Worm (Caenorhabditis elegans) whole organism, L2 larva: ENCODE results near the gene sru-13.

Source experiments
- C34F6.9 ChIP-seq: fragments of 150-350 bp; optimal IDR thresholded peaks from 2 replicates; lab custom pipeline; 2014; ENCODE audit warnings: missing biosample characterization, missing genetic modification characterization
- F13H6.1 ChIP-seq: sonication (generic microtip); optimal IDR thresholded peaks from 2 replicates; lab custom pipeline; 2016; ENCODE audit warnings: missing genetic modification characterization, missing compliant biosample characterization
- R02D3.7 ChIP-seq: fragments of 150-350 bp; optimal IDR thresholded peaks from 2 replicates; lab custom pipeline; 2014; ENCODE audit warnings: missing biosample characterization, missing genetic modification characterization
- Y55F3AM.14 ChIP-seq: fragments of 200-800 bp; sonication (Bioruptor generic); optimal IDR thresholded peaks from 2 replicates; lab custom pipeline; 2018; ENCODE audit warnings: mild to moderate bottlenecking, missing genetic modification characterization, missing compliant biosample characterization
- ZK546.5 ChIP-seq: sonication (generic microtip); optimal IDR thresholded peaks from 2 replicates; lab custom pipeline; 2017; ENCODE audit warnings: missing biosample characterization, missing genetic modification characterization
- alr-1 ChIP-seq: fragments of 150-350 bp; optimal IDR thresholded peaks from 2 replicates; lab custom pipeline; 2014; ENCODE audit warnings: missing biosample characterization, missing genetic modification characterization
- aly-2 ChIP-seq: fragments of 150-350 bp; optimal IDR thresholded peaks from 2 replicates; lab custom pipeline; 2014; ENCODE audit warnings: missing biosample characterization, missing genetic modification characterization
- ama-1 ChIP-seq: fragments of 150-350 bp; optimal IDR thresholded peaks from 2 replicates; lab custom pipeline; 2018; ENCODE audit warnings: inconsistent platforms
- blmp-1 ChIP-seq: sonication (generic microtip); optimal IDR thresholded peaks from 2 replicates; lab custom pipeline; 2017; ENCODE audit warnings: missing genetic modification characterization, mild to moderate bottlenecking, missing compliant biosample characterization, antibody characterized with exemption, moderate library complexity; ENCODE audit not compliant: insufficient read depth
- ceh-16 ChIP-seq: fragments of 150-350 bp; optimal IDR thresholded peaks from 2 replicates; lab custom pipeline; 2014; ENCODE audit warnings: missing biosample characterization, missing genetic modification characterization
- ceh-82 ChIP-seq: fragments of 150-350 bp; optimal IDR thresholded peaks from 2 replicates; lab custom pipeline; 2014; ENCODE audit warnings: missing biosample characterization, missing genetic modification characterization
- crh-2 ChIP-seq: sonication (generic microtip); optimal IDR thresholded peaks from 2 replicates; lab custom pipeline; 2017; ENCODE audit warnings: missing biosample characterization, missing genetic modification characterization
- dmd-4 ChIP-seq: sonication (generic microtip); optimal IDR thresholded peaks from 2 replicates; lab custom pipeline; 2017; ENCODE audit warnings: missing biosample characterization, missing genetic modification characterization
- egl-27 ChIP-seq: sonication (generic microtip); optimal IDR thresholded peaks from 3 replicates; lab custom pipeline; 2017; ENCODE audit warnings: missing biosample characterization, missing genetic modification reagents, missing genetic modification characterization
- elt-1 ChIP-seq: fragments of 150-350 bp; optimal IDR thresholded peaks from 2 replicates; lab custom pipeline; 2014; ENCODE audit warnings: missing biosample characterization, missing genetic modification characterization
- elt-3 ChIP-seq: sonication (generic microtip); optimal IDR thresholded peaks from 2 replicates; lab custom pipeline; 2017; ENCODE audit warnings: missing biosample characterization, missing genetic modification characterization
- fos-1 ChIP-seq: fragments of 150-350 bp; optimal IDR thresholded peaks from 2 replicates; lab custom pipeline; 2014; ENCODE audit warnings: missing biosample characterization, missing genetic modification characterization
- gmeb-1 ChIP-seq: fragments of 150-350 bp; optimal IDR thresholded peaks from 2 replicates; lab custom pipeline; 2014; ENCODE audit warnings: missing biosample characterization, missing genetic modification characterization
- lin-11 ChIP-seq: fragments of 150-350 bp; sonication (generic microtip); optimal IDR thresholded peaks from 2 replicates; lab custom pipeline; 2014; ENCODE audit warnings: missing biosample characterization, missing genetic modification characterization, inconsistent platforms, mixed read lengths
- lin-13 ChIP-seq: fragments of 150-350 bp; optimal IDR thresholded peaks from 2 replicates; lab custom pipeline; 2014; ENCODE audit warnings: missing biosample characterization, missing genetic modification reagents, missing genetic modification characterization
- lin-39 ChIP-seq: fragments of 150-350 bp; optimal IDR thresholded peaks from 2 replicates; lab custom pipeline; 2014; ENCODE audit warnings: missing biosample characterization, missing genetic modification reagents, missing genetic modification characterization
- lsy-2 ChIP-seq, 2 experiments: fragments of 150-350 bp in 1 of 2; sonication (generic microtip) in 1 of 2; optimal IDR thresholded peaks; 2 replicates each; lab custom pipeline; 2014 to 2017; ENCODE audit warnings: missing biosample characterization in 2 of 2, missing genetic modification characterization in 2 of 2
- mab-5 ChIP-seq: fragments of 150-350 bp; optimal IDR thresholded peaks from 2 replicates; lab custom pipeline; 2014; ENCODE audit warnings: missing biosample characterization, missing genetic modification characterization
- mbf-1 ChIP-seq: sonication (generic microtip); optimal IDR thresholded peaks from 2 replicates; lab custom pipeline; 2017; ENCODE audit warnings: missing biosample characterization, missing genetic modification characterization
- mdl-1 ChIP-seq, 2 experiments: fragments of 150-350 bp in 1 of 2; sonication (generic microtip) in 1 of 2; optimal IDR thresholded peaks; 2 replicates each; lab custom pipeline; 2017; ENCODE audit warnings: missing biosample characterization in 2 of 2, missing genetic modification characterization in 2 of 2
- nhr-10 ChIP-seq: sonication (generic microtip); optimal IDR thresholded peaks from 2 replicates; lab custom pipeline; 2017; ENCODE audit warnings: missing biosample characterization, missing genetic modification characterization
- nhr-11 ChIP-seq: fragments of 150-350 bp; optimal IDR thresholded peaks from 2 replicates; lab custom pipeline; 2014; ENCODE audit warnings: missing biosample characterization, missing genetic modification characterization
- nhr-12 ChIP-seq: fragments of 150-350 bp; optimal IDR thresholded peaks from 2 replicates; lab custom pipeline; 2014; ENCODE audit warnings: missing biosample characterization, missing genetic modification characterization
- nhr-129 ChIP-seq: fragments of 150-350 bp; optimal IDR thresholded peaks from 2 replicates; lab custom pipeline; 2014; ENCODE audit warnings: missing biosample characterization, missing genetic modification characterization
- nhr-21 ChIP-seq: fragments of 150-350 bp; optimal IDR thresholded peaks from 2 replicates; lab custom pipeline; 2014; ENCODE audit warnings: missing biosample characterization, missing genetic modification characterization
- nhr-23 ChIP-seq: fragments of 150-350 bp; optimal IDR thresholded peaks from 2 replicates; lab custom pipeline; 2014; ENCODE audit warnings: missing biosample characterization, missing genetic modification reagents, missing genetic modification characterization
- nhr-237 ChIP-seq: fragments of 150-350 bp; optimal IDR thresholded peaks from 2 replicates; lab custom pipeline; 2014; ENCODE audit warnings: missing biosample characterization, missing genetic modification characterization
- nhr-25 ChIP-seq: fragments of 150-350 bp; sonication (generic microtip); optimal IDR thresholded peaks from 3 replicates; lab custom pipeline; 2014; ENCODE audit warnings: missing biosample characterization, missing genetic modification characterization
- nhr-6 ChIP-seq: fragments of 150-350 bp; optimal IDR thresholded peaks from 2 replicates; lab custom pipeline; 2014; ENCODE audit warnings: missing biosample characterization, missing genetic modification characterization
- nhr-77 ChIP-seq: fragments of 150-350 bp; optimal IDR thresholded peaks from 2 replicates; lab custom pipeline; 2014; ENCODE audit warnings: missing biosample characterization, missing genetic modification characterization
- peb-1 ChIP-seq: fragments of 150-350 bp; optimal IDR thresholded peaks from 2 replicates; lab custom pipeline; 2014; ENCODE audit warnings: missing biosample characterization, missing genetic modification characterization
- sem-4 ChIP-seq: fragments of 150-350 bp; optimal IDR thresholded peaks from 2 replicates; lab custom pipeline; 2014; ENCODE audit warnings: missing biosample characterization, missing genetic modification reagents, missing genetic modification characterization
- skn-1 ChIP-seq: sonication (generic microtip); optimal IDR thresholded peaks from 2 replicates; lab custom pipeline; 2017; ENCODE audit warnings: missing biosample characterization, missing genetic modification characterization
- sma-3 ChIP-seq: sonication (generic microtip); optimal IDR thresholded peaks from 2 replicates; lab custom pipeline; 2016; ENCODE audit warnings: missing genetic modification reagents, missing genetic modification characterization, missing compliant biosample characterization
- sma-9 ChIP-seq, 2 experiments: fragments of 150-350 bp in 1 of 2; sonication (generic microtip) in 1 of 2; optimal IDR thresholded peaks; 2 replicates each; lab custom pipeline; 2014 to 2016; ENCODE audit warnings: missing genetic modification characterization in 2 of 2, mild to moderate bottlenecking in 1 of 2, missing biosample characterization in 1 of 2, missing compliant biosample characterization in 1 of 2, missing genetic modification reagents in 1 of 2, moderate library complexity in 1 of 2
- snpc-4 ChIP-seq: fragments of 150-350 bp; optimal IDR thresholded peaks from 2 replicates; lab custom pipeline; 2014; ENCODE audit warnings: missing biosample characterization, missing genetic modification characterization
- unc-39 ChIP-seq: fragments of 150-350 bp; optimal IDR thresholded peaks from 2 replicates; lab custom pipeline; 2014; ENCODE audit warnings: missing biosample characterization, missing genetic modification characterization
- unc-55 ChIP-seq: fragments of 150-350 bp; sonication (generic microtip); optimal IDR thresholded peaks from 3 replicates; lab custom pipeline; 2014; ENCODE audit warnings: missing biosample characterization, missing genetic modification reagents, missing genetic modification characterization
- unc-62 ChIP-seq: fragments of 150-350 bp; optimal IDR thresholded peaks from 2 replicates; lab custom pipeline; 2014; ENCODE audit warnings: missing biosample characterization, missing genetic modification reagents, missing genetic modification characterization
- zag-1 ChIP-seq: fragments of 150-350 bp; optimal IDR thresholded peaks from 2 replicates; lab custom pipeline; 2014; ENCODE audit warnings: missing biosample characterization, missing genetic modification characterization
- ztf-1 ChIP-seq: fragments of 200-800 bp; sonication (Bioruptor generic); conservative IDR thresholded peaks from 2 replicates; pipeline ENCODE4 v1.3.6; 2022; ENCODE audit warnings: missing genetic modification characterization, missing compliant biosample characterization
- ztf-11 ChIP-seq: sonication (generic microtip); optimal IDR thresholded peaks from 2 replicates; lab custom pipeline; 2017; ENCODE audit warnings: missing biosample characterization, missing genetic modification characterization
- ztf-4 ChIP-seq: fragments of 150-350 bp; optimal IDR thresholded peaks from 2 replicates; lab custom pipeline; 2014; ENCODE audit warnings: missing biosample characterization, missing genetic modification characterization

The sru-13 gene

ce11 chrIV:12527217-12527616, 4.8 kb upstream of the sru-13 start, which contains the start of gene F53B2.8:
TSS of gene F53B2.8 (minus strand) at chrIV:12527396.
- TF ChIP-seq nhr-21 (tag; lab: Kevin White, UChicago) (no peak), elt-1 (tag; lab: Kevin White, UChicago) (no peak), nhr-6 (tag; lab: Kevin White, UChicago) (no peak), sma-9 (GFP tag; optimal IDR thresholded peaks at IDR 0.05; lab: Kevin White, UChicago) (peak; percentile 57), sma-9 (tag; optimal IDR thresholded peaks at IDR 0.05; lab: Kevin White, UChicago) (no peak), nhr-10 (tag; lab: Kevin White, UChicago) (peak; percentile 9), unc-62 (GFP tag; lab: Kevin White, UChicago) (no peak), ceh-82 (tag; lab: Kevin White, UChicago) (no peak), unc-55 (GFP tag; lab: Kevin White, UChicago) (no peak), Y55F3AM.14 (GFP tag; lab: Kevin White, UChicago) (no peak), nhr-129 (tag; lab: Kevin White, UChicago) (peak; percentile 90), sem-4 (no peak), ama-1 (lab: Kevin White, UChicago) (peak; percentile 11), unc-39 (tag; lab: Kevin White, UChicago) (no peak), egl-27 (no peak), nhr-23 (tag; lab: Kevin White, UChicago) (no peak), lin-11 (tag; lab: Kevin White, UChicago) (no peak), peb-1 (tag; lab: Kevin White, UChicago) (no peak), crh-2 (peak; percentile 75), ceh-16 (tag; lab: Kevin White, UChicago) (no peak), dmd-4 (tag; lab: Kevin White, UChicago) (no peak), sma-3 (GFP tag; lab: Kevin White, UChicago) (no peak), mbf-1 (no peak), ztf-4 (tag; lab: Kevin White, UChicago) (no peak), lsy-2 (tag; optimal IDR thresholded peaks at IDR 0.05; lab: Kevin White, UChicago) (peak in 1 of 2 experiments; percentile 34), alr-1 (tag; lab: Kevin White, UChicago) (no peak), gmeb-1 (tag; lab: Kevin White, UChicago) (peak; percentile 71), mdl-1 (tag; optimal IDR thresholded peaks at IDR 0.05; lab: Kevin White, UChicago) (no peak), lin-39 (tag; lab: Kevin White, UChicago) (no peak), skn-1 (peak; percentile 19), F13H6.1 (peak; percentile 0), nhr-25 (tag; lab: Kevin White, UChicago) (no peak), nhr-237 (tag; lab: Kevin White, UChicago) (no peak), nhr-11 (tag; lab: Kevin White, UChicago) (no peak), ZK546.5 (tag; lab: Kevin White, UChicago) (no peak), mab-5 (tag; lab: Kevin White, UChicago) (no peak), elt-3 (no peak), fos-1 (tag; lab: Kevin White, UChicago) (peak; percentile 97), ztf-11 (tag; lab: Kevin White, UChicago) (no peak), C34F6.9 (peak; percentile 22), aly-2 (tag; lab: Kevin White, UChicago) (no peak), ztf-1 (no peak), R02D3.7 (tag; lab: Kevin White, UChicago) (no peak), zag-1 (tag; lab: Kevin White, UChicago) (no peak), blmp-1 (no peak), snpc-4 (tag; lab: Kevin White, UChicago) (no peak), lin-13 (GFP tag; lab: Kevin White, UChicago) (no peak), nhr-77 (tag; lab: Kevin White, UChicago) (no peak), nhr-12 (tag; lab: Kevin White, UChicago) (no peak)
